Fruit fly (Drosophila melanogaster) whole organism, embryonic: ENCODE results near the gene CG11449.

Experiments used
- Adf1 ChIP-seq: fragments of 200-800 bp; sonication (Bioruptor generic); IDR thresholded peaks from 2 replicates; pipeline ENCODE4 v1.3.6; 2022; ENCODE audit warnings: missing biosample characterization, missing genetic modification characterization
- Bgb ChIP-seq: fragments of 200-800 bp; sonication (Bioruptor generic); IDR thresholded peaks from 2 replicates; pipeline ENCODE4 v1.3.6; 2022; ENCODE audit warnings: missing biosample characterization, missing genetic modification characterization; ENCODE audit not compliant: partially characterized antibody
- BtbVII ChIP-seq: fragments of 200-800 bp; sonication (Bioruptor generic); optimal IDR thresholded peaks from 3 replicates; lab custom pipeline; 2017; ENCODE audit warnings: missing biosample characterization, mild to moderate bottlenecking, missing genetic modification characterization
- CG10431 ChIP-seq: fragments of 200-800 bp; sonication (Bioruptor generic); optimal IDR thresholded peaks from 3 replicates; lab custom pipeline; 2018; ENCODE audit warnings: missing biosample characterization, mild to moderate bottlenecking, missing genetic modification characterization
- CG11696 ChIP-seq: fragments of 200-800 bp; sonication (Bioruptor generic); IDR thresholded peaks from 2 replicates; pipeline ENCODE4 v1.3.6; 2022; ENCODE audit warnings: missing biosample characterization, missing genetic modification characterization
- CG11723 ChIP-seq: fragments of 200-800 bp; sonication (Bioruptor generic); optimal IDR thresholded peaks from 2 replicates; lab custom pipeline; 2017; ENCODE audit warnings: missing biosample characterization, mild to moderate bottlenecking, missing genetic modification characterization
- CG12236 ChIP-seq: fragments of 200-800 bp; sonication (Bioruptor generic); optimal IDR thresholded peaks from 2 replicates; lab custom pipeline; 2016; ENCODE audit warnings: missing biosample characterization, missing genetic modification characterization
- CG12299 ChIP-seq: fragments of 200-800 bp; sonication (Bioruptor generic); optimal IDR thresholded peaks from 2 replicates; lab custom pipeline; 2018; ENCODE audit warnings: missing biosample characterization, mild to moderate bottlenecking, missing genetic modification characterization
- CG12942 ChIP-seq: fragments of 200-800 bp; sonication (Bioruptor generic); optimal IDR thresholded peaks from 3 replicates; lab custom pipeline; 2016; ENCODE audit warnings: missing biosample characterization, missing genetic modification characterization
- CG13775 ChIP-seq: fragments of 200-800 bp; sonication (Bioruptor generic); optimal IDR thresholded peaks from 3 replicates; lab custom pipeline; 2017; ENCODE audit warnings: missing biosample characterization, mild to moderate bottlenecking, missing genetic modification characterization
- CG1602 ChIP-seq: fragments of 200-800 bp; sonication (Bioruptor generic); optimal IDR thresholded peaks from 3 replicates; lab custom pipeline; 2016; ENCODE audit warnings: missing biosample characterization, missing genetic modification characterization
- CG16863 ChIP-seq: fragments of 200-800 bp; sonication (Bioruptor generic); optimal IDR thresholded peaks from 3 replicates; lab custom pipeline; 2016; ENCODE audit warnings: missing biosample characterization, missing genetic modification characterization
- CG18476 ChIP-seq: fragments of 200-800 bp; sonication (Bioruptor generic); optimal IDR thresholded peaks from 2 replicates; lab custom pipeline; 2016; ENCODE audit warnings: missing biosample characterization, mild to moderate bottlenecking, missing genetic modification characterization
- CG6272 ChIP-seq: fragments of 200-800 bp; sonication (Bioruptor generic); IDR thresholded peaks from 2 replicates; pipeline ENCODE4 v1.3.6; 2022; ENCODE audit warnings: missing biosample characterization, missing genetic modification characterization
- CG6854 ChIP-seq: fragments of 200-800 bp; sonication (Bioruptor generic); optimal IDR thresholded peaks from 3 replicates; lab custom pipeline; 2017; ENCODE audit warnings: missing biosample characterization, mild to moderate bottlenecking, missing genetic modification characterization
- CG9876 ChIP-seq: fragments of 200-800 bp; sonication (Bioruptor generic); optimal IDR thresholded peaks from 2 replicates; lab custom pipeline; 2016; ENCODE audit warnings: missing biosample characterization, missing genetic modification characterization
- CHES-1-like ChIP-seq: fragments of 200-800 bp; sonication (Bioruptor generic); optimal IDR thresholded peaks from 2 replicates; lab custom pipeline; 2016; ENCODE audit warnings: missing biosample characterization, missing genetic modification characterization
- Camta ChIP-seq: fragments of 200-800 bp; sonication (Bioruptor generic); optimal IDR thresholded peaks from 2 replicates; lab custom pipeline; 2016; ENCODE audit warnings: missing biosample characterization, missing genetic modification characterization
- Dad ChIP-seq: fragments of 200-800 bp; sonication (Bioruptor generic); optimal IDR thresholded peaks from 3 replicates; lab custom pipeline; 2016; ENCODE audit warnings: missing biosample characterization, missing genetic modification characterization
- Dip2 ChIP-seq: fragments of 200-800 bp; sonication (Bioruptor generic); IDR thresholded peaks from 2 replicates; pipeline ENCODE4 v1.3.6; 2022; ENCODE audit warnings: missing biosample characterization, missing genetic modification characterization
- Doc2 ChIP-seq: fragments of 200-800 bp; sonication (Bioruptor generic); IDR thresholded peaks from 2 replicates; pipeline ENCODE4 v1.3.6; 2022; ENCODE audit warnings: missing biosample characterization, missing genetic modification characterization
- Doc3 ChIP-seq: fragments of 200-800 bp; sonication (Bioruptor generic); IDR thresholded peaks from 3 replicates; pipeline ENCODE4 v1.3.6; 2022; ENCODE audit warnings: missing biosample characterization, missing genetic modification characterization; ENCODE audit not compliant: partially characterized antibody
- Ets97D ChIP-seq: fragments of 200-800 bp; sonication (Bioruptor generic); optimal IDR thresholded peaks from 3 replicates; lab custom pipeline; 2016; ENCODE audit warnings: missing biosample characterization, missing genetic modification characterization
- Fer2 ChIP-seq: fragments of 200-800 bp; sonication (Bioruptor generic); optimal IDR thresholded peaks from 2 replicates; lab custom pipeline; 2018; ENCODE audit warnings: missing biosample characterization, mild to moderate bottlenecking, missing genetic modification characterization, moderate library complexity
- HmgD ChIP-seq: fragments of 200-800 bp; sonication (Bioruptor generic); optimal IDR thresholded peaks from 3 replicates; lab custom pipeline; 2016; ENCODE audit warnings: missing biosample characterization, missing genetic modification characterization
- Hr39 ChIP-seq: fragments of >200 bp; optimal IDR thresholded peaks from 2 replicates; lab custom pipeline; 2017
- Lim3 ChIP-seq: fragments of 200-800 bp; sonication (Bioruptor generic); IDR thresholded peaks from 2 replicates; pipeline ENCODE4 v1.3.6; 2022; ENCODE audit warnings: missing biosample characterization, missing genetic modification characterization
- Mrtf ChIP-seq: fragments of 200-800 bp; sonication (Bioruptor generic); IDR thresholded peaks from 3 replicates; pipeline ENCODE4 v1.3.6; 2022; ENCODE audit warnings: missing biosample characterization, missing genetic modification characterization
- Nf-YB ChIP-seq: fragments of 200-800 bp; sonication (Bioruptor generic); optimal IDR thresholded peaks from 3 replicates; lab custom pipeline; 2019; ENCODE audit warnings: missing biosample characterization, mild to moderate bottlenecking, missing genetic modification characterization, moderate library complexity
- Rfx ChIP-seq: fragments of 200-800 bp; sonication (Bioruptor generic); IDR thresholded peaks from 2 replicates; pipeline ENCODE4 v1.3.6; 2022; ENCODE audit warnings: missing biosample characterization, missing genetic modification characterization
- TFAM ChIP-seq: fragments of 200-800 bp; sonication (Bioruptor generic); optimal IDR thresholded peaks from 2 replicates; lab custom pipeline; 2017; ENCODE audit warnings: missing biosample characterization, missing genetic modification characterization, inconsistent platforms
- al ChIP-seq: fragments of 200-800 bp; sonication (Bioruptor generic); IDR thresholded peaks from 2 replicates; pipeline ENCODE4 v1.3.6; 2022; ENCODE audit warnings: missing biosample characterization, missing genetic modification characterization
- ash1 ChIP-seq: fragments of 200-800 bp; sonication (Bioruptor generic); optimal IDR thresholded peaks from 2 replicates; lab custom pipeline; 2018; ENCODE audit warnings: missing biosample characterization, mild to moderate bottlenecking, missing genetic modification characterization
- bigmax ChIP-seq: fragments of 200-800 bp; sonication (Bioruptor generic); optimal IDR thresholded peaks from 2 replicates; lab custom pipeline; 2018; ENCODE audit warnings: missing biosample characterization, mild to moderate bottlenecking, missing genetic modification characterization
- bsh ChIP-seq, 2 experiments: fragments of 200-800 bp; sonication (Bioruptor generic); optimal IDR thresholded peaks; 2 replicates each; lab custom pipeline; 2017 to 2018; ENCODE audit warnings: mild to moderate bottlenecking in 2 of 2, missing biosample characterization in 2 of 2, missing genetic modification characterization in 2 of 2, moderate library complexity in 1 of 2
- btn ChIP-seq: fragments of 200-800 bp; sonication (Bioruptor generic); optimal IDR thresholded peaks from 2 replicates; lab custom pipeline; 2016; ENCODE audit warnings: missing biosample characterization, missing genetic modification characterization
- chif ChIP-seq, 2 experiments: fragments of 200-800 bp; sonication (Bioruptor generic); optimal IDR thresholded peaks; 3 replicates each; lab custom pipeline; 2016; ENCODE audit warnings: missing biosample characterization in 2 of 2, missing genetic modification characterization in 2 of 2
- crp ChIP-seq, 2 experiments: fragments of 200-800 bp; sonication (Bioruptor generic); optimal IDR thresholded peaks; 2 replicates in 1 of 2; 3 replicates in 1 of 2; lab custom pipeline; 2017; ENCODE audit warnings: missing biosample characterization in 2 of 2, missing genetic modification characterization in 2 of 2, mild to moderate bottlenecking in 1 of 2, moderate library complexity in 1 of 2
- nerfin-1 ChIP-seq: fragments of 200-800 bp; sonication (Bioruptor generic); optimal IDR thresholded peaks from 3 replicates; lab custom pipeline; 2019; ENCODE audit warnings: missing biosample characterization, mild to moderate bottlenecking, missing genetic modification characterization, moderate library complexity
- odd ChIP-seq: fragments of 200-800 bp; sonication (Bioruptor generic); optimal IDR thresholded peaks from 2 replicates; lab custom pipeline; 2017; ENCODE audit warnings: missing biosample characterization, mild to moderate bottlenecking, missing genetic modification characterization
- prd ChIP-seq, 3 experiments: fragments of >200 bp in 2 of 3; fragments of 200-800 bp in 1 of 3; sonication (Bioruptor generic) in 1 of 3; optimal IDR thresholded peaks in 2 of 3; IDR thresholded peaks in 1 of 3; 2 replicates in 2 of 3; 3 replicates in 1 of 3; pipeline versions ENCODE4 v1.3.6 to Lab custom; 2017 to 2022; ENCODE audit warnings: missing biosample characterization in 1 of 3, missing genetic modification characterization in 1 of 3
- pzg ChIP-seq: fragments of 200-800 bp; sonication (Bioruptor generic); optimal IDR thresholded peaks from 3 replicates; lab custom pipeline; 2018; ENCODE audit warnings: missing biosample characterization, mild to moderate bottlenecking, missing genetic modification characterization, moderate library complexity
- run ChIP-seq: fragments of 200-800 bp; sonication (Bioruptor generic); optimal IDR thresholded peaks from 3 replicates; lab custom pipeline; 2018; ENCODE audit warnings: missing biosample characterization, mild to moderate bottlenecking, missing genetic modification characterization
- scrt ChIP-seq: fragments of 200-800 bp; sonication (Bioruptor generic); optimal IDR thresholded peaks from 2 replicates; lab custom pipeline; 2018; ENCODE audit warnings: missing biosample characterization, mild to moderate bottlenecking, missing genetic modification characterization, moderate library complexity
- sd ChIP-seq: fragments of 200-800 bp; sonication (Bioruptor generic); optimal IDR thresholded peaks from 3 replicates; lab custom pipeline; 2018; ENCODE audit warnings: missing biosample characterization, mild to moderate bottlenecking, missing genetic modification characterization, moderate library complexity
- stc ChIP-seq: fragments of 200-800 bp; sonication (Bioruptor generic); IDR thresholded peaks from 2 replicates; pipeline ENCODE4 v1.3.6; 2022; ENCODE audit warnings: missing biosample characterization, missing genetic modification characterization
- tgo ChIP-seq: fragments of 200-800 bp; sonication (Bioruptor generic); IDR thresholded peaks from 3 replicates; pipeline ENCODE4 v1.3.6; 2022; ENCODE audit warnings: missing biosample characterization, missing genetic modification characterization
- ttk ChIP-seq: fragments of 200-800 bp; sonication (Bioruptor generic); IDR thresholded peaks from 2 replicates; pipeline ENCODE4 v2.1.2; 2022; ENCODE audit warnings: missing biosample characterization, missing genetic modification characterization
- vvl ChIP-seq: fragments of 200-800 bp; sonication (Bioruptor generic); IDR thresholded peaks from 2 replicates; pipeline ENCODE4 v1.3.6; 2022; ENCODE audit warnings: missing biosample characterization, missing genetic modification characterization
- wek ChIP-seq: fragments of 200-800 bp; sonication (Bioruptor generic); optimal IDR thresholded peaks from 3 replicates; lab custom pipeline; 2018; ENCODE audit warnings: missing biosample characterization, mild to moderate bottlenecking, missing genetic modification characterization, moderate library complexity

The CG11449 gene

dm6 chr3L:22471586-22472291, 17.6 kb downstream of the CG11449 start (continued):
- TF ChIP-seq crp (GFP tag; optimal IDR thresholded peaks at IDR 0.05; lab: Kevin White, UChicago) (no peak), bsh (GFP tag; optimal IDR thresholded peaks at IDR 0.05; lab: Kevin White, UChicago) (peak in 1 of 2 experiments; percentile 34), CG1602 (GFP tag; lab: Kevin White, UChicago) (no peak), CG9876 (GFP tag; lab: Kevin White, UChicago) (no peak), Doc2 (GFP tag; lab: Robert Waterston, UW) (no peak), chif (GFP tag; optimal IDR thresholded peaks at IDR 0.05; lab: Kevin White, UChicago) (no peak), CG11723 (GFP tag; lab: Kevin White, UChicago) (no peak), wek (GFP tag; lab: Kevin White, UChicago) (no peak), TFAM (GFP tag; lab: Kevin White, UChicago) (no peak), Hr39 (lab: Kevin White, UChicago) (no peak), odd (GFP tag; lab: Kevin White, UChicago) (no peak), stc (GFP tag; lab: Robert Waterston, UW) (peak; percentile 49; the same call in 1 of the 2 replicates), Doc3 (GFP tag; lab: Robert Waterston, UW) (no peak), vvl (GFP tag; lab: Robert Waterston, UW) (peak; percentile 52), Dip2 (GFP tag; lab: Robert Waterston, UW) (no peak), CG12236 (no peak), Fer2 (tag; lab: Kevin White, UChicago) (peak; percentile 3), scrt (GFP tag; lab: Kevin White, UChicago) (peak; percentile 33), sd (peak; percentile 29), pzg (GFP tag; lab: Kevin White, UChicago) (no peak), run (tag; lab: Kevin White, UChicago) (peak; percentile 11), CG12299 (no peak), al (GFP tag; lab: Robert Waterston, UW) (peak; percentile 56; the same call in 1 of the 2 replicates), Bgb (GFP tag; lab: Robert Waterston, UW) (no peak), Mrtf (GFP tag; lab: Robert Waterston, UW) (no peak), nerfin-1 (tag; lab: Kevin White, UChicago) (no peak), prd (optimal IDR thresholded peaks at IDR 0.05; lab: Kevin White, UChicago) (no peak), prd (GFP tag; IDR thresholded peaks at IDR 0.05; lab: Robert Waterston, UW) (peak; percentile 53; the same call in 2 of the 3 replicates), CHES-1-like (GFP tag; lab: Kevin White, UChicago) (no peak), CG6854 (GFP tag; lab: Kevin White, UChicago) (peak; percentile 45), CG10431 (GFP tag; lab: Kevin White, UChicago) (no peak), Nf-YB (GFP tag; lab: Kevin White, UChicago) (peak; percentile 39), CG13775 (GFP tag; lab: Kevin White, UChicago) (peak; percentile 33), ttk (GFP tag; lab: Robert Waterston, UW) (peak; percentile 16; the same call in 1 of the 2 replicates), CG12942 (GFP tag; lab: Kevin White, UChicago) (no peak), ash1 (GFP tag; lab: Kevin White, UChicago) (no peak), bigmax (GFP tag; lab: Kevin White, UChicago) (no peak), CG16863 (no peak), HmgD (no peak), Camta (GFP tag; lab: Kevin White, UChicago) (no peak), Dad (no peak), CG6272 (GFP tag; lab: Robert Waterston, UW) (peak; percentile 19; the same call in 1 of the 2 replicates), CG18476 (GFP tag; lab: Kevin White, UChicago) (no peak), Rfx (peak; percentile 73), CG11696 (no peak), Adf1 (no peak), Ets97D (no peak), tgo (GFP tag; lab: Robert Waterston, UW) (peak; percentile 59; the same call in 2 of the 3 replicates), Lim3 (GFP tag; lab: Robert Waterston, UW) (no peak), BtbVII (GFP tag; lab: Kevin White, UChicago) (peak; percentile 61), btn (GFP tag; lab: Kevin White, UChicago) (no peak)
